Worm (Caenorhabditis elegans): ENCODE data around the gene sup-10.

The sup-10 gene

DNA sequence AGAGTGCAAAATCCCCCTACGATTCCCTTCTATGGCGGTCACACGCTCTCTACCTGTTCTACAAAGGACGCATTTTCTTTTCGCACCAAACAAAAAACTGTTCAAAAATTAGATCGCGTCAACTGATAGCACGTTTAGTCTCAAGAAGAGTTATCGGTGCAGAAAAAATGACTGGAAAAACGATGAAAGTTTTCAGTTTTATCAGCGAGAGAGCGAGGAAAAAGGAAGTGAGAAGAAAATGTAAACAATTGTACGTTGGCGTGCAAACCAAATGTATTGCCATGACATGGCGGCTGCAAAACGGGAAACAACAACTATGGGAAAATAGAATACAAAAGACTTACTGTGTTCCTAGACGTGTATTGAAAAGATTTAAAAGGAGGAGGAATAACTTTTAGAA is 9.4 kb downstream of the sup-10 start:
- TF ChIP-seq ztf-11 (tag; optimal IDR thresholded peaks at IDR 0.05) (no peak), nhr-237 (tag; optimal IDR thresholded peaks at IDR 0.05) (no peak), lin-32 (GFP tag; optimal IDR thresholded peaks at IDR 0.05) (no peak)

DNA sequence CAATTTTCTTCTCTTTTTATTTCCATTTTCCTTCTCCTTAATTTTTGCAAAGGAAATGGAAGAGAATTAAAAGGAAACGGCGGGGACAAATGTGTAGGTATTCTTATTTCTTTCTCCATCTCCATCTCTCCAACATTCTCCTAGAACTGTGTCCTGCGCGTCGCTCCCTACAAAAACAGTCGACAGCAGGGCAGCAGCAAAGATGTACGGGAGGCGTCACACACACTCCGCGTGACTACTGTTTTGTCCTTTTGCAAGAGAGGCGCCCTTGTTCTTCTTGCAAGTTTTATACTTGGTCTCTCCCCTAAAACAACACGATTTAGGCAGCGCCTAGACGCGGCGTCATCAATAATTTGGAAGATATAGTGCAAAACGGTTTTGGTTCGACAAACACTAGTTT is 11.8 kb downstream of the sup-10 start:
- no peak for TF ChIP-seq mep-1 (tag; optimal IDR thresholded peaks at IDR 0.05)
- no peak for TF ChIP-seq drap-1 (GFP tag; optimal IDR thresholded peaks at IDR 0.05)
- TF ChIP-seq ces-1 (GFP tag; optimal IDR thresholded peaks at IDR 0.05), result no peak
- no peak for TF ChIP-seq bed-3 (GFP tag; optimal IDR thresholded peaks at IDR 0.05)
- TF ChIP-seq nhr-12 (tag; optimal IDR thresholded peaks at IDR 0.05), result no peak
- TF ChIP-seq sptf-1 (tag; optimal IDR thresholded peaks at IDR 0.05), result no peak
- TF ChIP-seq mls-2 (tag; optimal IDR thresholded peaks at IDR 0.05), result no peak
- no peak for TF ChIP-seq snpc-4 (tag; optimal IDR thresholded peaks at IDR 0.05)
- TF ChIP-seq ceh-39 (tag; optimal IDR thresholded peaks at IDR 0.05), result no peak
- TF ChIP-seq ham-2 (GFP tag; optimal IDR thresholded peaks at IDR 0.05), result no peak
- no peak for TF ChIP-seq lin-13 (tag; optimal IDR thresholded peaks at IDR 0.05)

DNA sequence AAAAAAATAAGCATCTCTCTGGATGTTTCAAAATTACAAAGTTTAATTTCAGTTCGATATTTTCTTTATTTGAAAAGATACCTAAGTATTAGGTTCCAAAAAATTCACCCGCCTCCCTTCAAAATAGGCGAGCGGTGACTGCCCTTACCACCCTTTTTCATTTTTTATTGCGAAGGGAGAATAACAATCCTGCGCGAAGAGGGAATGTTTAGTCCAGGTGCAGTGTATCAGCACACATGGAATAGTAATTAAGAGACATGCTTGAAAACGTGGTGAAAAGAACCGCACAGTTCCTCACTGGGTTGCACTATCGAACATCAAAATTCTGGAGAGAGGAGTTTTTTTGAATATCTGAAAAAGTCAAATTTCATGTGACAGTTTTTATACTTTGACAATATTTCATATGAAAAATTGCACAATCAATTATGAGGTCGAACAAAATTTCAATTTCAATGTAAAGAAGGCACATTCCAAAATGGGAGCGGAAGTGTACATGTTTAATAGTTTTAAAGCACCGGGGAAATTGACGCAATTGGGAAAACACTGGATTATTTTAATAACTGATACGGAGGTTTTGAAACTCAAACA is 16.3 kb downstream of the sup-10 start:
- TF ChIP-seq lsy-2 (tag; optimal IDR thresholded peaks at IDR 0.05) (peak; percentile 8), unc-120 (tag; optimal IDR thresholded peaks at IDR 0.05; ENCODE audit: poor library complexity, severe bottlenecking) (peak; percentile 23), mep-1 (tag; optimal IDR thresholded peaks at IDR 0.05) (no peak), sem-2 (GFP tag; optimal IDR thresholded peaks at IDR 0.05) (no peak), nhr-12 (tag; optimal IDR thresholded peaks at IDR 0.05) (no peak), nhr-237 (tag; optimal IDR thresholded peaks at IDR 0.05) (peak; percentile 83), zip-8 (tag; optimal IDR thresholded peaks at IDR 0.05) (no peak), lin-32 (GFP tag; optimal IDR thresholded peaks at IDR 0.05) (no peak), snpc-4 (tag; optimal IDR thresholded peaks at IDR 0.05) (no peak), ceh-43 (GFP tag; optimal IDR thresholded peaks at IDR 0.05) (no peak), elt-3 (tag; optimal IDR thresholded peaks at IDR 0.05) (no peak), cnd-1 (tag; optimal IDR thresholded peaks at IDR 0.05) (no peak), ceh-83 (GFP tag; optimal IDR thresholded peaks at IDR 0.05) (no peak), mls-2 (tag; optimal IDR thresholded peaks at IDR 0.05) (no peak), unc-62 (GFP tag; optimal IDR thresholded peaks at IDR 0.05) (no peak), hlh-1 (tag; optimal IDR thresholded peaks at IDR 0.05) (no peak), ztf-11 (tag; optimal IDR thresholded peaks at IDR 0.05) (no peak), M03D4.4 (tag; optimal IDR thresholded peaks at IDR 0.05) (no peak), blmp-1 (tag; optimal IDR thresholded peaks at IDR 0.05) (no peak), elt-1 (tag; optimal IDR thresholded peaks at IDR 0.05; ENCODE audit: borderline replicate concordance, insufficient read depth) (no peak), mab-5 (tag; optimal IDR thresholded peaks at IDR 0.05) (no peak), nhr-76 (tag; optimal IDR thresholded peaks at IDR 0.05) (no peak), flh-1 (GFP tag; optimal IDR thresholded peaks at IDR 0.05) (no peak), bed-3 (GFP tag; optimal IDR thresholded peaks at IDR 0.05) (no peak), ham-2 (GFP tag; optimal IDR thresholded peaks at IDR 0.05) (no peak), nhr-2 (tag; optimal IDR thresholded peaks at IDR 0.05) (no peak), drap-1 (GFP tag; optimal IDR thresholded peaks at IDR 0.05) (peak; percentile 52), ceh-39 (tag; optimal IDR thresholded peaks at IDR 0.05) (no peak), nhr-28 (tag; optimal IDR thresholded peaks at IDR 0.05) (no peak), unc-39 (tag; optimal IDR thresholded peaks at IDR 0.05) (no peak), pha-4 (tag; optimal IDR thresholded peaks at IDR 0.05) (no peak), tbx-8 (GFP tag; optimal IDR thresholded peaks at IDR 0.05) (no peak), lin-13 (tag; optimal IDR thresholded peaks at IDR 0.05) (no peak), ces-1 (GFP tag; optimal IDR thresholded peaks at IDR 0.05) (peak; percentile 49), sptf-1 (tag; optimal IDR thresholded peaks at IDR 0.05) (peak; percentile 25)

DNA sequence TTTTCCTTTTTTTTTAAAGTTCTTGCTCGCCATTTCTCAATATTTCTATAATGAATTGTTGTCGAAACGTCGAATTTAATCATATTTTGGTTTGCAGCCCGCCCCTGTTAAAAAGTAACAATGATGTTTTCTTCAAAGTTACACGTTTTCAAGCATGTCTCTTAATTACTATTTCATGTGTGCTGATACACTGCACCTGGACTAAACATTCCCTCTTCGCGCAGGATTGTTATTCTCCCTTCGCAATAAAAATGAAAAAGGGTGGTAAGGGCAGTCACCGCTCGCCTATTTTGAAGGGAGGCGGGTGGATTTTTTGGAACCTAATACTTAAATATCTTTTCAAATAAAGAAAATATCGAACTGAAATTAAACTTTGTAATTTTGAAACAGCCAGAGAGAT is 17.4 kb downstream of the sup-10 start:
- TF ChIP-seq flh-1 (GFP tag; optimal IDR thresholded peaks at IDR 0.05), result no peak
- TF ChIP-seq ces-1 (GFP tag; optimal IDR thresholded peaks at IDR 0.05), result peak; percentile 32
